Fruit fly (Drosophila melanogaster) whole organism, pupa: ENCODE results near the gene CG42585.

Experiments
- CG12605 ChIP-seq: fragments of 200-800 bp; sonication (Bioruptor generic); IDR thresholded peaks from 2 replicates; pipeline ENCODE4 v1.3.6; 2022; ENCODE audit warnings: missing biosample characterization, missing genetic modification characterization
- CG15710 ChIP-seq: fragments of 200-800 bp; sonication (Bioruptor generic); optimal IDR thresholded peaks from 2 replicates; lab custom pipeline; 2018; ENCODE audit warnings: missing biosample characterization, mild to moderate bottlenecking, missing genetic modification characterization, moderate library complexity
- Pif1A ChIP-seq: fragments of 200-800 bp; sonication (Bioruptor generic); optimal IDR thresholded peaks from 3 replicates; lab custom pipeline; 2016; ENCODE audit warnings: missing biosample characterization, missing genetic modification characterization

dm6 chr2L:14784498-14784897 lies 44.8 kb downstream of the CG42585 start, which contains the start of gene CG18636:
- TF ChIP-seq CG15710 (tag; lab: Kevin White, UChicago) (no peak), Pif1A (GFP tag; lab: Kevin White, UChicago) (no peak), CG12605 (GFP tag; lab: Robert Waterston, UW) (no peak)
